Worm (Caenorhabditis elegans) whole organism, young adult: ENCODE data around the gene C34H4.2.

Source experiments
- ama-1 ChIP-seq, 3 experiments: fragments of 150-350 bp in 1 of 3; sonication (generic microtip) in 2 of 3; optimal IDR thresholded peaks; 2 replicates each; lab custom pipeline; 2014 to 2018; ENCODE audit warnings: missing biosample characterization in 2 of 3, missing genetic modification characterization in 2 of 3, missing genetic modification reagents in 2 of 3
- cebp-2 ChIP-seq: fragments of 200-800 bp; sonication (Bioruptor generic); IDR thresholded peaks from 2 replicates; pipeline ENCODE4 v1.3.6; 2022; ENCODE audit warnings: missing genetic modification characterization, missing compliant biosample characterization
- dpl-1 ChIP-seq: fragments of 150-350 bp; optimal IDR thresholded peaks from 2 replicates; lab custom pipeline; 2014; ENCODE audit warnings: missing biosample characterization, missing genetic modification reagents, missing genetic modification characterization
- hmg-1.2 ChIP-seq: fragments of 200-800 bp; sonication (Bioruptor generic); IDR thresholded peaks from 2 replicates; pipeline ENCODE4 v1.3.6; 2022; ENCODE audit warnings: missing genetic modification reagents, missing genetic modification characterization, missing compliant biosample characterization
- madf-8 ChIP-seq: fragments of 200-800 bp; sonication (Bioruptor generic); conservative IDR thresholded peaks from 2 replicates; pipeline ENCODE4 v1.3.6; 2022; ENCODE audit warnings: missing genetic modification reagents, missing genetic modification characterization, missing compliant biosample characterization
- nhr-120 ChIP-seq: fragments of 200-800 bp; sonication (Bioruptor generic); IDR thresholded peaks from 2 replicates; pipeline ENCODE4 v1.3.6; 2022; ENCODE audit warnings: missing genetic modification characterization, missing compliant biosample characterization
- nhr-80 ChIP-seq: sonication (generic microtip); optimal IDR thresholded peaks from 2 replicates; lab custom pipeline; 2016; ENCODE audit warnings: missing genetic modification characterization, missing compliant biosample characterization
- snpc-4 ChIP-seq, 5 experiments: fragments of 150-350 bp in 1 of 5; sonication (generic microtip) in 4 of 5; optimal IDR thresholded peaks; 2 replicates each; lab custom pipeline; 2014 to 2018; ENCODE audit warnings: missing genetic modification characterization in 5 of 5, missing biosample characterization in 3 of 5, antibody characterized with exemption in 2 of 5, mild to moderate bottlenecking in 2 of 5, missing compliant biosample characterization in 2 of 5, missing genotype in 2 of 5, moderate library complexity in 2 of 5, missing genetic modification reagents in 1 of 5
- unc-130 ChIP-seq: sonication (generic microtip); optimal IDR thresholded peaks from 2 replicates; lab custom pipeline; 2016; ENCODE audit warnings: missing genetic modification reagents, missing genetic modification characterization, missing compliant biosample characterization
- xnd-1 ChIP-seq: sonication (generic microtip); optimal IDR thresholded peaks from 2 replicates; lab custom pipeline; 2016; ENCODE audit warnings: missing genotype, missing genetic modification reagents, missing genetic modification characterization, missing compliant biosample characterization
- ztf-18 ChIP-seq: sonication (generic microtip); optimal IDR thresholded peaks from 2 replicates; lab custom pipeline; 2016; ENCODE audit warnings: missing genotype, mild to moderate bottlenecking, missing genetic modification characterization, missing compliant biosample characterization

DNA sequence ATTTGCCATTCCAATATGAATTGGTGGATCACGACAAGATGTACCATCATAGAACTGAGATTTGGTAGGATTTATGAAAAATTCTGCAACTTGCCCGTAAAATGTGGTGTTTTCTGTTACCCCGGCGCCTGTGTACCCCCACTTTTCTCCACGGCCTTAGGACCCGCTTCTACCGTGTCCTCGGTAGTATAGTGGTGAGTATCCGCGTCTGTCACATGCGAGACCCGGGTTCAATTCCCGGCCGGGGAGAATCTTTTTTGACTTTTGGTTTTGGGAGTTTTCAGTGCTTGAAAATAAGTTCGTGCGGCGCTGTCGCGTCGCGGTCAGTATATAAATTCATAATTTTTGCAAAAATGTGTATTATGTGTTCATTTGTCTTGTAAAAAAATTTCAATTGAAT, 39.1 kb upstream of the C34H4.2 start:
- TF ChIP-seq hmg-1.2 (GFP tag; lab: Robert Waterston, UW) (peak; percentile 46), madf-8 (GFP tag; lab: Robert Waterston, UW) (no peak), ama-1 (optimal IDR thresholded peaks at IDR 0.05; lab: Kevin White, UChicago) (no peak), ama-1 (GFP tag; optimal IDR thresholded peaks at IDR 0.05; lab: Kevin White, UChicago) (no peak), nhr-80 (no peak), ztf-18 (tag; lab: Kevin White, UChicago) (peak; percentile 46), nhr-120 (GFP tag; lab: Robert Waterston, UW) (0 out of 2 replicates have a peak, but pooled peaks have one; percentile 59), snpc-4 (GFP tag; optimal IDR thresholded peaks at IDR 0.05; lab: Kevin White, UChicago) (no peak), snpc-4 (tag; optimal IDR thresholded peaks at IDR 0.05; lab: Kevin White, UChicago) (peak in 1 of 4 experiments; percentile 12), dpl-1 (GFP tag; lab: Kevin White, UChicago) (no peak), cebp-2 (GFP tag; lab: Robert Waterston, UW) (no peak), xnd-1 (no peak), unc-130 (GFP tag; lab: Kevin White, UChicago) (no peak)
